Fruit fly (Drosophila melanogaster) whole organism, embryonic: ENCODE data around the gene CG3604.

Source experiments
- Adf1 ChIP-seq: fragments of 200-800 bp; sonication (Bioruptor generic); IDR thresholded peaks from 2 replicates; pipeline ENCODE4 v1.3.6; 2022; ENCODE audit warnings: missing biosample characterization, missing genetic modification characterization
- B-H2 ChIP-seq: fragments of 200-800 bp; sonication (Bioruptor generic); optimal IDR thresholded peaks from 2 replicates; lab custom pipeline; 2018; ENCODE audit warnings: missing biosample characterization, mild to moderate bottlenecking, missing genetic modification characterization
- CG10321 ChIP-seq: fragments of 200-800 bp; sonication (Bioruptor generic); IDR thresholded peaks from 2 replicates; pipeline ENCODE4 v1.3.6; 2022; ENCODE audit warnings: missing biosample characterization, missing genetic modification characterization
- CG14667 ChIP-seq: fragments of 200-800 bp; sonication (Bioruptor generic); IDR thresholded peaks from 2 replicates; pipeline ENCODE4 v1.3.6; 2022; ENCODE audit warnings: missing biosample characterization, missing genetic modification characterization
- CG15479 ChIP-seq: fragments of 200-800 bp; sonication (Bioruptor generic); optimal IDR thresholded peaks from 3 replicates; lab custom pipeline; 2019; ENCODE audit warnings: missing biosample characterization, mild to moderate bottlenecking, missing genetic modification characterization, moderate library complexity
- CG17829 ChIP-seq: fragments of 200-800 bp; optimal IDR thresholded peaks from 2 replicates; lab custom pipeline; 2019; ENCODE audit warnings: missing biosample characterization, mild to moderate bottlenecking, missing genetic modification characterization, moderate library complexity
- CG18011 ChIP-seq: fragments of 200-800 bp; sonication (Bioruptor generic); optimal IDR thresholded peaks from 2 replicates; lab custom pipeline; 2017; ENCODE audit warnings: missing biosample characterization, missing genetic modification characterization, mild to moderate bottlenecking, moderate library complexity, missing genotype
- CG18599 ChIP-seq: fragments of 200-800 bp; sonication (Bioruptor generic); optimal IDR thresholded peaks from 3 replicates; lab custom pipeline; 2017; ENCODE audit warnings: missing biosample characterization, missing genetic modification characterization, mild to moderate bottlenecking, moderate library complexity, missing genetic modification reagents
- CG34224 ChIP-seq: fragments of 200-800 bp; sonication (Bioruptor generic); IDR thresholded peaks from 3 replicates; pipeline ENCODE4 v1.3.6; 2022; ENCODE audit warnings: missing biosample characterization, missing genetic modification characterization; ENCODE audit not compliant: partially characterized antibody
- CG3847 ChIP-seq: fragments of 200-800 bp; sonication (Bioruptor generic); IDR thresholded peaks from 2 replicates; pipeline ENCODE4 v1.3.6; 2022; ENCODE audit warnings: missing biosample characterization, missing genetic modification characterization
- CG5245 ChIP-seq: fragments of 200-800 bp; sonication (Bioruptor generic); optimal IDR thresholded peaks from 3 replicates; lab custom pipeline; 2016; ENCODE audit warnings: missing biosample characterization, missing genetic modification characterization
- CG6254 ChIP-seq: fragments of 200-800 bp; sonication (Bioruptor generic); optimal IDR thresholded peaks from 3 replicates; lab custom pipeline; 2017; ENCODE audit warnings: mild to moderate bottlenecking, missing biosample characterization, missing genetic modification reagents, missing genetic modification characterization
- CG6765 ChIP-seq: fragments of 200-800 bp; sonication (Bioruptor generic); optimal IDR thresholded peaks from 3 replicates; lab custom pipeline; 2017; ENCODE audit warnings: missing biosample characterization, mild to moderate bottlenecking, missing genetic modification characterization
- CG6791 ChIP-seq: fragments of 200-800 bp; sonication (Bioruptor generic); IDR thresholded peaks from 3 replicates; pipeline ENCODE4 v1.3.6; 2022; ENCODE audit warnings: missing biosample characterization, missing genetic modification characterization; ENCODE audit not compliant: partially characterized antibody
- CG8089 ChIP-seq: fragments of 200-800 bp; sonication (Bioruptor generic); optimal IDR thresholded peaks from 3 replicates; lab custom pipeline; 2016; ENCODE audit warnings: missing biosample characterization, missing genetic modification characterization
- CG8478 ChIP-seq: fragments of >200 bp; optimal IDR thresholded peaks from 2 replicates; lab custom pipeline; 2018
- CrebB ChIP-seq: fragments of 200-800 bp; sonication (Bioruptor generic); optimal IDR thresholded peaks from 3 replicates; lab custom pipeline; 2018; ENCODE audit warnings: missing biosample characterization, mild to moderate bottlenecking, missing genetic modification characterization
- Doc3 ChIP-seq: fragments of 200-800 bp; sonication (Bioruptor generic); IDR thresholded peaks from 3 replicates; pipeline ENCODE4 v1.3.6; 2022; ENCODE audit warnings: missing biosample characterization, missing genetic modification characterization; ENCODE audit not compliant: partially characterized antibody
- Dp ChIP-seq: fragments of 200-800 bp; sonication (Bioruptor generic); optimal IDR thresholded peaks from 2 replicates; lab custom pipeline; 2018; ENCODE audit warnings: missing biosample characterization, mild to moderate bottlenecking, missing genetic modification characterization, moderate library complexity
- H15 ChIP-seq: fragments of 200-800 bp; sonication (Bioruptor generic); IDR thresholded peaks from 3 replicates; pipeline ENCODE4 v1.3.6; 2022; ENCODE audit warnings: missing biosample characterization, missing genetic modification characterization
- Mrtf ChIP-seq: fragments of 200-800 bp; sonication (Bioruptor generic); IDR thresholded peaks from 3 replicates; pipeline ENCODE4 v1.3.6; 2022; ENCODE audit warnings: missing biosample characterization, missing genetic modification characterization
- Nf-YA ChIP-seq: fragments of 200-800 bp; sonication (Bioruptor generic); IDR thresholded peaks from 2 replicates; pipeline ENCODE4 v1.3.6; 2022; ENCODE audit warnings: missing biosample characterization, missing genetic modification characterization
- Nf-YB ChIP-seq: fragments of 200-800 bp; sonication (Bioruptor generic); optimal IDR thresholded peaks from 3 replicates; lab custom pipeline; 2019; ENCODE audit warnings: missing biosample characterization, mild to moderate bottlenecking, missing genetic modification characterization, moderate library complexity
- Nf-YC ChIP-seq: fragments of 200-800 bp; optimal IDR thresholded peaks from 3 replicates; lab custom pipeline; 2019; ENCODE audit warnings: missing biosample characterization, mild to moderate bottlenecking, missing genetic modification characterization, moderate library complexity
- Pdp1 ChIP-seq, 2 experiments: fragments of 200-800 bp; sonication (Bioruptor generic); optimal IDR thresholded peaks; 3 replicates each; lab custom pipeline; 2016; ENCODE audit warnings: missing biosample characterization in 2 of 2, missing genetic modification characterization in 2 of 2, mild to moderate bottlenecking in 1 of 2, moderate library complexity in 1 of 2
- Taf1 ChIP-seq: fragments of 200-800 bp; sonication (Bioruptor generic); IDR thresholded peaks from 2 replicates; pipeline ENCODE4 v1.3.6; 2022; ENCODE audit warnings: missing biosample characterization, missing genetic modification characterization
- Xrp1 ChIP-seq: fragments of 200-800 bp; sonication (Bioruptor generic); IDR thresholded peaks from 2 replicates; pipeline ENCODE4 v1.3.6; 2022; ENCODE audit warnings: missing biosample characterization, missing genetic modification characterization
- ato ChIP-seq: fragments of 200-800 bp; sonication (Bioruptor generic); IDR thresholded peaks from 2 replicates; pipeline ENCODE4 v1.3.6; 2022; ENCODE audit warnings: missing biosample characterization, missing genetic modification characterization; ENCODE audit not compliant: partially characterized antibody
- bab2 ChIP-seq: fragments of 200-800 bp; sonication (Bioruptor generic); optimal IDR thresholded peaks from 2 replicates; lab custom pipeline; 2016; ENCODE audit warnings: missing biosample characterization, missing genetic modification characterization
- chm ChIP-seq: fragments of 200-800 bp; sonication (Bioruptor generic); IDR thresholded peaks from 2 replicates; pipeline ENCODE4 v1.3.6; 2022; ENCODE audit warnings: missing biosample characterization, missing genetic modification characterization
- grn ChIP-seq: fragments of 200-800 bp; sonication (Bioruptor generic); optimal IDR thresholded peaks from 3 replicates; lab custom pipeline; 2017; ENCODE audit warnings: missing biosample characterization, missing genetic modification characterization
- mam ChIP-seq: fragments of 200-800 bp; sonication (Bioruptor generic); optimal IDR thresholded peaks from 3 replicates; lab custom pipeline; 2016; ENCODE audit warnings: missing biosample characterization, missing genetic modification characterization
- nau ChIP-seq: fragments of 200-800 bp; sonication (Bioruptor generic); optimal IDR thresholded peaks from 3 replicates; lab custom pipeline; 2017; ENCODE audit warnings: missing biosample characterization, mild to moderate bottlenecking, missing genetic modification characterization, missing genetic modification reagents
- nerfin-1 ChIP-seq: fragments of 200-800 bp; sonication (Bioruptor generic); optimal IDR thresholded peaks from 3 replicates; lab custom pipeline; 2019; ENCODE audit warnings: missing biosample characterization, mild to moderate bottlenecking, missing genetic modification characterization, moderate library complexity
- nerfin-2 ChIP-seq: fragments of 200-800 bp; sonication (Bioruptor generic); IDR thresholded peaks from 2 replicates; pipeline ENCODE4 v1.3.6; 2022; ENCODE audit warnings: missing biosample characterization, missing genetic modification characterization; ENCODE audit not compliant: partially characterized antibody
- peb ChIP-seq: fragments of 200-800 bp; sonication (Bioruptor generic); IDR thresholded peaks from 2 replicates; pipeline ENCODE4 v1.3.6; 2022; ENCODE audit warnings: missing biosample characterization, missing genetic modification characterization
- phol ChIP-seq: fragments of 200-800 bp; sonication (Bioruptor generic); optimal IDR thresholded peaks from 3 replicates; lab custom pipeline; 2018; ENCODE audit warnings: missing biosample characterization, mild to moderate bottlenecking, missing genetic modification characterization, moderate library complexity
- seq ChIP-seq: fragments of 200-800 bp; sonication (Bioruptor generic); IDR thresholded peaks from 2 replicates; pipeline ENCODE4 v1.3.6; 2022; ENCODE audit warnings: missing biosample characterization, missing genetic modification characterization
- so ChIP-seq: fragments of 200-800 bp; sonication (Bioruptor generic); IDR thresholded peaks from 3 replicates; pipeline ENCODE4 v1.3.6; 2022; ENCODE audit warnings: missing biosample characterization, missing genetic modification characterization
- tin ChIP-seq: fragments of 200-800 bp; sonication (Bioruptor generic); optimal IDR thresholded peaks from 3 replicates; lab custom pipeline; 2016; ENCODE audit warnings: missing biosample characterization, missing genetic modification characterization
- tio ChIP-seq: fragments of 200-800 bp; sonication (Bioruptor generic); optimal IDR thresholded peaks from 2 replicates; lab custom pipeline; 2017; ENCODE audit warnings: missing biosample characterization, missing genetic modification characterization, inconsistent platforms
- trh ChIP-seq: fragments of 200-800 bp; sonication (Bioruptor generic); optimal IDR thresholded peaks from 2 replicates; lab custom pipeline; 2016; ENCODE audit warnings: missing biosample characterization, missing genetic modification characterization
- wor ChIP-seq: fragments of 200-800 bp; sonication (Bioruptor generic); IDR thresholded peaks from 2 replicates; pipeline ENCODE4 v1.3.6; 2022; ENCODE audit warnings: missing biosample characterization, missing genetic modification characterization
- zfh1 ChIP-seq: fragments of 200-800 bp; sonication (Bioruptor generic); IDR thresholded peaks from 3 replicates; pipeline ENCODE4 v1.3.6; 2022; ENCODE audit warnings: missing biosample characterization, missing genetic modification characterization

CG3604 gene

dm6 chr2L:3670481-3670880, 27.2 kb downstream of the CG3604 start, which contains the start of gene Sfp24Bc:
TSS of gene Sfp24Bc (minus strand) at chr2L:3670581.
- TF ChIP-seq CG14667 = no peak
- TF ChIP-seq Pdp1 (GFP tag; optimal IDR thresholded peaks at IDR 0.05; lab: Kevin White, UChicago) = peak in 1 of 2 experiments; percentile 54

- TF ChIP-seq Mrtf (GFP tag; lab: Robert Waterston, UW) (no peak), grn (GFP tag; lab: Kevin White, UChicago) (no peak), B-H2 (no peak), Doc3 (GFP tag; lab: Robert Waterston, UW) (no peak), Xrp1 (GFP tag; lab: Robert Waterston, UW) (no peak), tio (GFP tag; lab: Kevin White, UChicago) (no peak), seq (GFP tag; lab: Robert Waterston, UW) (no peak)
Measured at dm6 chr2L:3669675-3670074, 28.0 kb downstream of the CG3604 start, which contains the start of gene Sfp24Bb. TSS of gene Sfp24Bb (minus strand) at chr2L:3669775.

- TF ChIP-seq so = no peak
- no peak for TF ChIP-seq peb (GFP tag; lab: Robert Waterston, UW)
- TF ChIP-seq CG6765 = no peak
- TF ChIP-seq CG8089 = no peak
- TF ChIP-seq CG17829 (tag; lab: Kevin White, UChicago) = no peak
- no peak for TF ChIP-seq CG6254
- TF ChIP-seq trh = no peak
Measured at dm6 chr2L:3669034-3669433, 28.6 kb downstream of the CG3604 start, which contains the start of gene Sfp24Bd. TSS of gene Sfp24Bd (minus strand) at chr2L:3669134.

dm6 chr2L:3668451-3668850, 29.2 kb downstream of the CG3604 start, which contains the start of gene Sfp24Ba:
TSS of gene Sfp24Ba (minus strand) at chr2L:3668551.
- TF ChIP-seq CG18599 (GFP tag; lab: Kevin White, UChicago) = no peak
- TF ChIP-seq mam = no peak
- TF ChIP-seq CG5245 (GFP tag; lab: Kevin White, UChicago) = no peak
- TF ChIP-seq bab2 (GFP tag; lab: Kevin White, UChicago) = no peak
- TF ChIP-seq H15 (GFP tag; lab: Robert Waterston, UW) = no peak
- no peak for TF ChIP-seq grn (GFP tag; lab: Kevin White, UChicago)

dm6 chr2L:3662307-3662795, 35.3 kb downstream of the CG3604 start, which contains the start of gene Drgx:
TSS of gene Drgx (plus strand) at chr2L:3662745.
- peak; percentile 93 for TF ChIP-seq CG10321 (GFP tag; lab: Robert Waterston, UW)
- TF ChIP-seq chm (GFP tag; lab: Robert Waterston, UW) = 0 out of 2 replicates have a peak, but pooled peaks have one; percentile 37
- TF ChIP-seq Nf-YB (GFP tag; lab: Kevin White, UChicago) = peak; percentile 98
- no peak for TF ChIP-seq Dp (GFP tag; lab: Kevin White, UChicago)
- peak; percentile 64 for TF ChIP-seq nerfin-1 (tag; lab: Kevin White, UChicago)
- TF ChIP-seq Taf1 = no peak
- no peak for TF ChIP-seq CG18011
- peak; percentile 24 for TF ChIP-seq CG15479
- TF ChIP-seq nerfin-2 (GFP tag; lab: Robert Waterston, UW) = peak; percentile 17; the same call in 1 of the 2 replicates
- no peak for TF ChIP-seq CG3847 (GFP tag; lab: Robert Waterston, UW)
- 0 out of 2 replicates have a peak, but pooled peaks have one; percentile 12 for TF ChIP-seq ato (GFP tag; lab: Robert Waterston, UW)
- peak; percentile 96 for TF ChIP-seq Adf1 (GFP tag; lab: Robert Waterston, UW)
- TF ChIP-seq zfh1 (GFP tag; lab: Robert Waterston, UW) = 0 out of 3 replicates have a peak, but pooled peaks have one; percentile 40
- peak; percentile 35; the same call in 2 of the 3 replicates for TF ChIP-seq CG34224 (GFP tag; lab: Robert Waterston, UW)
- peak; percentile 82 for TF ChIP-seq seq (GFP tag; lab: Robert Waterston, UW)
- TF ChIP-seq nau (GFP tag; lab: Kevin White, UChicago) = no peak
- TF ChIP-seq Nf-YA (GFP tag; lab: Robert Waterston, UW) = peak; percentile 92
- TF ChIP-seq CG8478 (lab: Kevin White, UChicago) = peak; percentile 87
- 0 out of 3 replicates have a peak, but pooled peaks have one; percentile 39 for TF ChIP-seq CG6791
- no peak for TF ChIP-seq wor (GFP tag; lab: Robert Waterston, UW)
- peak; percentile 98 for TF ChIP-seq Nf-YC
- TF ChIP-seq phol = peak; percentile 9
- TF ChIP-seq CrebB (tag; lab: Kevin White, UChicago) = no peak
- no peak for TF ChIP-seq tin (GFP tag; lab: Kevin White, UChicago)
